Worm (Caenorhabditis elegans) whole organism, L3 larva: Measurements from ENCODE around the gene R10E9.3.

Experiments
- aly-2 ChIP-seq: fragments of 150-350 bp; optimal IDR thresholded peaks from 2 replicates; lab custom pipeline; 2014; ENCODE audit warnings: missing biosample characterization, missing genetic modification characterization
- ceh-9 ChIP-seq: sonication (generic microtip); optimal IDR thresholded peaks from 2 replicates; lab custom pipeline; 2018; ENCODE audit warnings: missing biosample characterization, missing genetic modification characterization
- elt-1 ChIP-seq: fragments of 150-350 bp; optimal IDR thresholded peaks from 2 replicates; lab custom pipeline; 2014; ENCODE audit warnings: missing biosample characterization, missing genetic modification characterization
- fkh-10 ChIP-seq: sonication (generic microtip); optimal IDR thresholded peaks from 2 replicates; lab custom pipeline; 2017; ENCODE audit warnings: missing biosample characterization, missing genetic modification reagents, missing genetic modification characterization
- lin-39 ChIP-seq: fragments of 150-350 bp; optimal IDR thresholded peaks from 2 replicates; lab custom pipeline; 2018; ENCODE audit warnings: missing biosample characterization, missing genetic modification reagents, missing genetic modification characterization
- nfya-1 ChIP-seq: sonication (generic microtip); optimal IDR thresholded peaks from 2 replicates; lab custom pipeline; 2017; ENCODE audit warnings: missing genetic modification characterization, mild to moderate bottlenecking, missing compliant biosample characterization, antibody characterized with exemption, moderate library complexity; ENCODE audit not compliant: insufficient read depth
- nhr-12 ChIP-seq: fragments of 150-350 bp; optimal IDR thresholded peaks from 2 replicates; lab custom pipeline; 2014; ENCODE audit warnings: missing biosample characterization, missing genetic modification characterization
- nhr-237 ChIP-seq: fragments of 150-350 bp; optimal IDR thresholded peaks from 2 replicates; lab custom pipeline; 2014; ENCODE audit warnings: missing biosample characterization, missing genetic modification characterization
- nhr-28 ChIP-seq: fragments of 150-350 bp; optimal IDR thresholded peaks from 2 replicates; lab custom pipeline; 2014; ENCODE audit warnings: missing biosample characterization, missing genetic modification characterization
- nhr-77 ChIP-seq: fragments of 150-350 bp; optimal IDR thresholded peaks from 2 replicates; lab custom pipeline; 2014; ENCODE audit warnings: missing biosample characterization, missing genetic modification characterization
- snpc-4 ChIP-seq: fragments of 150-350 bp; optimal IDR thresholded peaks from 2 replicates; lab custom pipeline; 2014; ENCODE audit warnings: missing biosample characterization, missing genetic modification characterization
- ztf-4 ChIP-seq: fragments of 150-350 bp; optimal IDR thresholded peaks from 2 replicates; lab custom pipeline; 2014; ENCODE audit warnings: missing biosample characterization, missing genetic modification characterization

ce11 chrIII:4004064-4004580 is 44.1 kb downstream of the R10E9.3 start, which contains the start of gene tif-1A:
- TF ChIP-seq nhr-237 (tag; lab: Kevin White, UChicago) (no peak), aly-2 (tag; lab: Kevin White, UChicago) (no peak), nfya-1 (tag; lab: Kevin White, UChicago) (peak; percentile 85), elt-1 (tag; lab: Kevin White, UChicago) (no peak), nhr-77 (peak; percentile 52), fkh-10 (GFP tag; lab: Kevin White, UChicago) (no peak), lin-39 (tag; lab: Kevin White, UChicago) (peak; percentile 68), ztf-4 (tag; lab: Kevin White, UChicago) (no peak), nhr-12 (tag; lab: Kevin White, UChicago) (no peak), ceh-9 (tag; lab: Kevin White, UChicago) (no peak), snpc-4 (tag; lab: Kevin White, UChicago) (peak; percentile 82), nhr-28 (no peak)
